Worm (Caenorhabditis elegans) whole organism, L4 larva: ENCODE measurements around the gene oac-3.
A peak's percentile ranks its signal among the peaks of the same experiment; 100 is the strongest.

Experiments
- F37D6.2 ChIP-seq: sonication (generic microtip); optimal IDR thresholded peaks from 2 replicates; lab custom pipeline; 2016; ENCODE audit warnings: mild to moderate bottlenecking, missing genetic modification characterization, missing compliant biosample characterization
- F49E8.2 ChIP-seq: sonication (generic microtip); optimal IDR thresholded peaks from 2 replicates; lab custom pipeline; 2016; ENCODE audit warnings: missing compliant biosample characterization, mild to moderate bottlenecking, missing genetic modification characterization, borderline replicate concordance
- R02D3.7 ChIP-seq: fragments of 150-350 bp; sonication (generic microtip); optimal IDR thresholded peaks from 3 replicates; lab custom pipeline; 2014; ENCODE audit warnings: missing biosample characterization, missing genetic modification characterization
- Y48G9A.11 ChIP-seq: fragments of 200-800 bp; sonication (Bioruptor generic); IDR thresholded peaks from 2 replicates; pipeline ENCODE4 v1.3.6; 2022; ENCODE audit warnings: missing genetic modification reagents, missing genetic modification characterization, missing compliant biosample characterization
- aha-1 ChIP-seq: fragments of 150-350 bp; peaks from one replicate; lab custom pipeline; 2014; ENCODE audit warnings: missing biosample characterization, missing genetic modification characterization
- arid-1 ChIP-seq: fragments of 200-800 bp; sonication (Bioruptor generic); conservative IDR thresholded peaks from 2 replicates; pipeline ENCODE4 v1.3.6; 2022; ENCODE audit warnings: missing genetic modification reagents, missing genetic modification characterization, missing compliant biosample characterization
- attf-4 ChIP-seq: sonication (generic microtip); optimal IDR thresholded peaks from 3 replicates; lab custom pipeline; 2017; ENCODE audit warnings: missing biosample characterization, missing genetic modification characterization
- ceh-32 ChIP-seq: sonication (generic microtip); optimal IDR thresholded peaks from 2 replicates; lab custom pipeline; 2016; ENCODE audit warnings: mild to moderate bottlenecking, missing genetic modification characterization, missing compliant biosample characterization; ENCODE audit not compliant: poor library complexity
- ceh-44 ChIP-seq: fragments of 200-800 bp; sonication (Bioruptor generic); IDR thresholded peaks from 2 replicates; pipeline ENCODE4 v1.3.6; 2022; ENCODE audit warnings: missing genetic modification reagents, missing genetic modification characterization, missing compliant biosample characterization
- ceh-82 ChIP-seq: sonication (generic microtip); optimal IDR thresholded peaks from 2 replicates; lab custom pipeline; 2017; ENCODE audit warnings: missing biosample characterization, missing genetic modification characterization
- ctbp-1 ChIP-seq: fragments of 200-800 bp; sonication (Bioruptor generic); IDR thresholded peaks from 2 replicates; pipeline ENCODE4 v1.3.6; 2022; ENCODE audit warnings: missing genetic modification reagents, missing genetic modification characterization, missing compliant biosample characterization
- daf-12 ChIP-seq: fragments of 150-350 bp; optimal IDR thresholded peaks from 2 replicates; lab custom pipeline; 2014; ENCODE audit warnings: missing biosample characterization, missing genetic modification reagents, missing genetic modification characterization
- daf-16 ChIP-seq, 3 experiments: sonication (generic microtip); optimal IDR thresholded peaks; 2 replicates each; lab custom pipeline; 2016 to 2017; ENCODE audit warnings: missing genetic modification characterization in 3 of 3, missing genetic modification reagents in 3 of 3, mild to moderate bottlenecking in 2 of 3, missing compliant biosample characterization in 2 of 3, missing biosample characterization in 1 of 3, moderate library complexity in 1 of 3
- daf-8 ChIP-seq: fragments of 200-800 bp; sonication (Bioruptor generic); IDR thresholded peaks from 2 replicates; pipeline ENCODE4 v1.3.6; 2022; ENCODE audit warnings: missing genetic modification characterization, missing compliant biosample characterization
- dmd-6 ChIP-seq: fragments of 200-800 bp; sonication (Bioruptor generic); IDR thresholded peaks from 2 replicates; pipeline ENCODE4 v1.3.6; 2022; ENCODE audit warnings: missing genetic modification reagents, missing genetic modification characterization, missing compliant biosample characterization
- dpl-1 ChIP-seq: fragments of 150-350 bp; optimal IDR thresholded peaks from 2 replicates; lab custom pipeline; 2014; ENCODE audit warnings: missing biosample characterization, missing genetic modification reagents, missing genetic modification characterization
- dve-1 ChIP-seq: sonication (generic microtip); optimal IDR thresholded peaks from 2 replicates; lab custom pipeline; 2017; ENCODE audit warnings: antibody characterized with exemption, mild to moderate bottlenecking, missing genetic modification characterization, missing compliant biosample characterization; ENCODE audit not compliant: insufficient read depth
- egl-43 ChIP-seq: fragments of 200-800 bp; sonication (Bioruptor generic); IDR thresholded peaks from 2 replicates; pipeline ENCODE4 v1.3.6; 2022; ENCODE audit warnings: missing genetic modification reagents, missing genetic modification characterization, missing compliant biosample characterization
- hif-1 ChIP-seq, 2 experiments: sonication (generic microtip); optimal IDR thresholded peaks; 2 replicates each; lab custom pipeline; 2016 to 2017; ENCODE audit warnings: missing compliant biosample characterization in 2 of 2, missing genetic modification characterization in 2 of 2, missing genetic modification reagents in 2 of 2, missing genotype in 2 of 2, mild to moderate bottlenecking in 1 of 2
- hlh-11 ChIP-seq: fragments of 200-800 bp; sonication (Bioruptor generic); optimal IDR thresholded peaks from 2 replicates; lab custom pipeline; 2018; ENCODE audit warnings: mild to moderate bottlenecking, missing genetic modification characterization, missing compliant biosample characterization
- jun-1 ChIP-seq: fragments of 150-350 bp; optimal IDR thresholded peaks from 2 replicates; lab custom pipeline; 2014; ENCODE audit warnings: missing biosample characterization, missing genetic modification reagents, missing genetic modification characterization
- lin-1 ChIP-seq: fragments of 200-800 bp; sonication (Bioruptor generic); IDR thresholded peaks from 2 replicates; pipeline ENCODE4 v1.3.6; 2022; ENCODE audit warnings: missing genetic modification reagents, missing genetic modification characterization, missing compliant biosample characterization
- madf-5 ChIP-seq, 2 experiments: fragments of 200-800 bp; sonication (Bioruptor generic); IDR thresholded peaks; 2 replicates each; pipeline ENCODE4 v1.3.6; 2022; ENCODE audit warnings: missing compliant biosample characterization in 2 of 2, missing genetic modification characterization in 2 of 2
- madf-9 ChIP-seq: fragments of 200-800 bp; sonication (Bioruptor generic); conservative IDR thresholded peaks from 2 replicates; pipeline ENCODE4 v1.3.6; 2022; ENCODE audit warnings: missing genetic modification reagents, missing genetic modification characterization, missing compliant biosample characterization
- mes-2 ChIP-seq: sonication (generic microtip); optimal IDR thresholded peaks from 2 replicates; lab custom pipeline; 2016; ENCODE audit warnings: missing genotype, mild to moderate bottlenecking, missing genetic modification characterization, missing compliant biosample characterization; ENCODE audit not compliant: poor library complexity, severe bottlenecking
- nhr-11 ChIP-seq: fragments of 150-350 bp; optimal IDR thresholded peaks from 2 replicates; lab custom pipeline; 2014; ENCODE audit warnings: missing biosample characterization, missing genetic modification characterization
- nhr-28 ChIP-seq: fragments of 150-350 bp; optimal IDR thresholded peaks from 2 replicates; lab custom pipeline; 2014; ENCODE audit warnings: missing biosample characterization, missing genetic modification characterization
- nhr-6 ChIP-seq: fragments of 150-350 bp; optimal IDR thresholded peaks from 2 replicates; lab custom pipeline; 2014; ENCODE audit warnings: missing biosample characterization, missing genetic modification characterization
- nhr-76 ChIP-seq: fragments of 150-350 bp; optimal IDR thresholded peaks from 2 replicates; lab custom pipeline; 2014; ENCODE audit warnings: missing biosample characterization, missing genetic modification characterization
- pha-4 ChIP-seq, 2 experiments: fragments of 150-350 bp in 1 of 2; fragments of 200-800 bp in 1 of 2; sonication (Bioruptor generic) in 1 of 2; IDR thresholded peaks in 1 of 2; optimal IDR thresholded peaks in 1 of 2; 2 replicates each; pipeline versions ENCODE4 v1.3.6 to Lab custom; 2014 to 2022; ENCODE audit warnings: missing genetic modification characterization in 2 of 2, missing genetic modification reagents in 2 of 2, missing biosample characterization in 1 of 2, missing compliant biosample characterization in 1 of 2
- php-3 ChIP-seq: fragments of 200-800 bp; sonication (Bioruptor generic); IDR thresholded peaks from 2 replicates; pipeline ENCODE4 v1.3.6; 2022; ENCODE audit warnings: missing genetic modification reagents, missing genetic modification characterization, missing compliant biosample characterization
- pqm-1 ChIP-seq: sonication (generic microtip); optimal IDR thresholded peaks from 2 replicates; lab custom pipeline; 2017; ENCODE audit warnings: missing biosample characterization, missing genetic modification characterization
- saeg-2 ChIP-seq: fragments of 200-800 bp; sonication (Bioruptor generic); IDR thresholded peaks from 2 replicates; pipeline ENCODE4 v1.3.6; 2022; ENCODE audit warnings: missing genetic modification reagents, missing genetic modification characterization, missing compliant biosample characterization
- set-16 ChIP-seq: fragments of 200-800 bp; sonication (Bioruptor generic); IDR thresholded peaks from 2 replicates; pipeline ENCODE4 v1.3.6; 2022; ENCODE audit warnings: missing genetic modification reagents, missing genetic modification characterization, missing compliant biosample characterization
- unc-62 ChIP-seq, 3 experiments: fragments of 150-350 bp in 1 of 3; sonication (generic microtip); optimal IDR thresholded peaks in 2 of 3; peaks in 1 of 3; 1 replicate in 1 of 3; 2 replicates in 2 of 3; lab custom pipeline; 2014 to 2017; ENCODE audit warnings: missing biosample characterization in 3 of 3, missing genetic modification characterization in 3 of 3, missing genetic modification reagents in 3 of 3, missing genotype in 1 of 3
- zfp-2 ChIP-seq: sonication (generic microtip); optimal IDR thresholded peaks from 2 replicates; lab custom pipeline; 2016; ENCODE audit warnings: mild to moderate bottlenecking, missing genetic modification characterization, missing compliant biosample characterization
- ztf-7 ChIP-seq: fragments of 150-350 bp; optimal IDR thresholded peaks from 2 replicates; lab custom pipeline; 2014; ENCODE audit warnings: missing biosample characterization, missing genetic modification characterization

Gene oac-3

DNA sequence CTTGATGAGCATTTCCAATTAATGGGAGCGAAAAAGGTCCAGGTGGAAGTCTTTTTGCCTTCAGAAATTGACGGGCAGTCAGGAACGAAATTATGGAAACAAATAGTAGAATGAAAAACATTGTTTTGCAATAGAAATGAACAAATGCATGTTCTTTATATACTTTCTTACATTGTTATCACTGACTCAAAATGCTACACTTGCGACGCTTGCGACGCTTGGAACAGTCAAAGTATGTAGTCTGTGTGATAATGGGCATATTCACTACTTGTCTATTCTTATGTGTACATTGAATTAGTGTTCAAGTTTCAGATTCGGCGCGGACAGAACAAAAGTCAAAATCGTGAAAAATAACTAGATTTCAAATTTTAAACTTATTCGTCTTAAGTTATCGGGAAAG lies 957 bp upstream of the oac-3 start, which contains the start of gene cyp-35C1 (continued):
- TF ChIP-seq daf-16 (GFP tag; optimal IDR thresholded peaks at IDR 0.05; lab: Kevin White, UChicago) (no peak), daf-16 (tag; optimal IDR thresholded peaks at IDR 0.05; lab: Kevin White, UChicago) (peak; percentile 39), madf-5 (GFP tag; IDR thresholded peaks at IDR 0.05; lab: Robert Waterston, UW) (no peak), ztf-7 (no peak), attf-4 (tag; lab: Kevin White, UChicago) (no peak), pha-4 (GFP tag; IDR thresholded peaks at IDR 0.05; lab: Robert Waterston, UW) (no peak), pha-4 (tag; optimal IDR thresholded peaks at IDR 0.05; lab: Kevin White, UChicago) (no peak), arid-1 (GFP tag; lab: Robert Waterston, UW) (no peak), mes-2 (tag; lab: Kevin White, UChicago) (no peak), nhr-28 (tag; lab: Kevin White, UChicago) (peak; percentile 93), lin-1 (GFP tag; lab: Robert Waterston, UW) (no peak), dpl-1 (GFP tag; lab: Kevin White, UChicago) (no peak), pqm-1 (tag; lab: Kevin White, UChicago) (peak; percentile 12), ceh-82 (tag; lab: Kevin White, UChicago) (no peak), nhr-11 (tag; lab: Kevin White, UChicago) (no peak), dve-1 (tag; lab: Kevin White, UChicago) (peak; percentile 19)
- TF ChIP-seq, all 104 proteins: peak for 9

- TF ChIP-seq F37D6.2 (tag; lab: Kevin White, UChicago) (no peak), madf-9 (GFP tag; lab: Robert Waterston, UW) (no peak), dpl-1 (GFP tag; lab: Kevin White, UChicago) (no peak), daf-12 (no peak), R02D3.7 (tag; lab: Kevin White, UChicago) (no peak), pqm-1 (tag; lab: Kevin White, UChicago) (no peak), Y48G9A.11 (GFP tag; lab: Robert Waterston, UW) (no peak), egl-43 (GFP tag; lab: Robert Waterston, UW) (no peak), ceh-32 (tag; lab: Kevin White, UChicago) (no peak), set-16 (no peak), ceh-44 (GFP tag; lab: Robert Waterston, UW) (no peak), zfp-2 (tag; lab: Kevin White, UChicago) (no peak), saeg-2 (GFP tag; lab: Robert Waterston, UW) (no peak), ceh-82 (tag; lab: Kevin White, UChicago) (no peak)
- TF ChIP-seq, all 104 proteins: peak for 0
Measured at ce11 chrV:13902495-13902894, 3.2 kb downstream of the oac-3 start, which contains the start of gene C06B3.1. TSS of gene C06B3.1 (plus strand) at chrV:13902795.

DNA sequence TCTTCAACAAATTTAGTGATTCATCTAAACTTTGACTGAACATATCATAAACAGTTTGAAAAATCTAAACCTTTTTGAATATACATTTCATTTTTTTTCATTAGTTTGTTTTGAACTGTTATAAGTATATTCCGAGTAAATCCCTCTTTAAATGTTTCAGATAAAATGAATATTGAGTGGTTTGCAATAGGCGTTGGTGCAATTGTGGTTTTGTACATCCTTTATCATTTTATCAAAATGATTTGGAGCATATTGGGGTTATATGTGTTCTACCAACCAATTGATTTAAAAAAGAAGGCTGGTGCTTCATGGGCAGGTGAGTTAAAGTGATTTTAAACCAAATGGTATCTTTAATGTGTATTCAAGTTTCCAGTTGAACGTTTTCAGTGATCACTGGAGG lies 5.1 kb downstream of the oac-3 start, which contains the start of gene stdh-3:
TSS of gene stdh-3 (plus strand) at position 166 of the 400 bp plus-strand sequence.
- TF ChIP-seq unc-62 (GFP tag; optimal IDR thresholded peaks at IDR 0.05 in 1 of 2; lab: Kevin White, UChicago): peak in 1 of 2 experiments; percentile 93
- TF ChIP-seq unc-62 (tag; optimal IDR thresholded peaks at IDR 0.05; lab: Kevin White, UChicago): no peak
- TF ChIP-seq nhr-76: no peak
- TF ChIP-seq dmd-6 (GFP tag; lab: Robert Waterston, UW): no peak

- TF ChIP-seq nhr-6 (tag; lab: Kevin White, UChicago) (peak; percentile 9), daf-8 (no peak), hif-1 (tag; optimal IDR thresholded peaks at IDR 0.05; lab: Kevin White, UChicago) (peak in 1 of 2 experiments; percentile 30), dve-1 (tag; lab: Kevin White, UChicago) (peak; percentile 8), jun-1 (no peak), nhr-28 (tag; lab: Kevin White, UChicago) (peak; percentile 24), hlh-11 (tag; lab: Kevin White, UChicago) (peak; percentile 22), daf-16 (GFP tag; optimal IDR thresholded peaks at IDR 0.05; lab: Kevin White, UChicago) (no peak), daf-16 (tag; optimal IDR thresholded peaks at IDR 0.05; lab: Kevin White, UChicago) (peak; percentile 76), aha-1 (peak; percentile 20), php-3 (peak; percentile 47; the same call in 1 of the 2 replicates), ctbp-1 (GFP tag; lab: Robert Waterston, UW) (no peak), Y48G9A.11 (GFP tag; lab: Robert Waterston, UW) (no peak), F49E8.2 (tag; lab: Kevin White, UChicago) (no peak)
Measured at ce11 chrV:13906166-13906565, 6.9 kb downstream of the oac-3 start, which contains the start of gene stdh-1. TSS of gene stdh-1 (plus strand) at chrV:13906492.
